Comparison of ENCODE assay signal across 5 worm cellular contexts in genomic region chrX:11481825-11482093, ce11.
TF ChIP-seq lines count a peak whose summit lies in the region.

No protein-coding gene starts in this region.

TF ChIP-seq in whole organism, L1 larva, 84 proteins besides CTCF, POLR2A, EP300 and RAD21 (continues in another document):
- TF ChIP-seq unc-130 (tag; optimal IDR thresholded peaks at IDR 0.05; lab: Kevin White, UChicago) = no peak
- no peak for TF ChIP-seq egl-13 (tag; optimal IDR thresholded peaks at IDR 0.05; lab: Kevin White, UChicago)
- no peak for TF ChIP-seq fos-1 (tag; optimal IDR thresholded peaks at IDR 0.05; lab: Kevin White, UChicago)
- no peak for TF ChIP-seq unc-98 (GFP tag; IDR thresholded peaks at IDR 0.05; lab: Robert Waterston, UW)
- no peak for TF ChIP-seq vab-15 (tag; optimal IDR thresholded peaks at IDR 0.05; lab: Kevin White, UChicago)
- TF ChIP-seq xbp-1 (tag; optimal IDR thresholded peaks at IDR 0.05; lab: Kevin White, UChicago) = no peak
- no peak for TF ChIP-seq pag-3 (tag; optimal IDR thresholded peaks at IDR 0.05; lab: Kevin White, UChicago; ENCODE audit: borderline replicate concordance, insufficient read depth)
- TF ChIP-seq Y116A8C.19 (tag; optimal IDR thresholded peaks at IDR 0.05; lab: Kevin White, UChicago; ENCODE audit: borderline replicate concordance) = no peak
- TF ChIP-seq lin-15B (tag; optimal IDR thresholded peaks at IDR 0.05; lab: Kevin White, UChicago) = no peak
- TF ChIP-seq C04F5.9 (tag; optimal IDR thresholded peaks at IDR 0.05; lab: Kevin White, UChicago) = no peak
- TF ChIP-seq C16A3.4 (tag; optimal IDR thresholded peaks at IDR 0.05; lab: Kevin White, UChicago) = no peak
- TF ChIP-seq grh-1 (GFP tag; IDR thresholded peaks at IDR 0.05; lab: Robert Waterston, UW) = no peak
- TF ChIP-seq aha-1 (tag; optimal IDR thresholded peaks at IDR 0.05; lab: Kevin White, UChicago) = no peak
- TF ChIP-seq nhr-47 (tag; optimal IDR thresholded peaks at IDR 0.05; lab: Kevin White, UChicago) = no peak
- TF ChIP-seq dpl-1 (GFP tag; optimal IDR thresholded peaks at IDR 0.05; lab: Kevin White, UChicago) = no peak
- TF ChIP-seq ceh-63 (GFP tag; optimal IDR thresholded peaks at IDR 0.05; lab: Kevin White, UChicago) = no peak
- no peak for TF ChIP-seq elt-3 (tag; optimal IDR thresholded peaks at IDR 0.05; lab: Kevin White, UChicago)
- no peak for TF ChIP-seq fkh-8 (tag; optimal IDR thresholded peaks at IDR 0.05; lab: Kevin White, UChicago)
- no peak for TF ChIP-seq lin-13 (GFP tag; optimal IDR thresholded peaks at IDR 0.05; lab: Kevin White, UChicago)

TF ChIP-seq in whole organism, L2 larva, 48 proteins besides CTCF, POLR2A, EP300 and RAD21:
- TF ChIP-seq nhr-25 (tag; optimal IDR thresholded peaks at IDR 0.05; lab: Kevin White, UChicago) (peak; percentile 7), nhr-129 (tag; optimal IDR thresholded peaks at IDR 0.05; lab: Kevin White, UChicago) (no peak), sma-9 (GFP tag; optimal IDR thresholded peaks at IDR 0.05; lab: Kevin White, UChicago) (peak; percentile 76), sma-9 (tag; optimal IDR thresholded peaks at IDR 0.05; lab: Kevin White, UChicago) (no peak), fos-1 (tag; optimal IDR thresholded peaks at IDR 0.05; lab: Kevin White, UChicago) (peak; percentile 17), elt-3 (tag; optimal IDR thresholded peaks at IDR 0.05; lab: Kevin White, UChicago) (no peak), blmp-1 (tag; optimal IDR thresholded peaks at IDR 0.05; lab: Kevin White, UChicago; ENCODE audit: insufficient read depth) (peak; percentile 36)

TF ChIP-seq in whole organism, L3 larva, 47 proteins besides CTCF, POLR2A, EP300 and RAD21:
- TF ChIP-seq elt-2 (tag; optimal IDR thresholded peaks at IDR 0.05; lab: Kevin White, UChicago) (peak; percentile 18), nfya-1 (tag; optimal IDR thresholded peaks at IDR 0.05; lab: Kevin White, UChicago; ENCODE audit: insufficient read depth) (no peak), ceh-82 (tag; optimal IDR thresholded peaks at IDR 0.05; lab: Kevin White, UChicago) (no peak), pha-4 (tag; optimal IDR thresholded peaks at IDR 0.05; lab: Kevin White, UChicago) (peak; percentile 29), fkh-10 (GFP tag; optimal IDR thresholded peaks at IDR 0.05; lab: Kevin White, UChicago) (no peak), sea-2 (GFP tag; optimal IDR thresholded peaks at IDR 0.05; lab: Kevin White, UChicago) (no peak), unc-39 (tag; optimal IDR thresholded peaks at IDR 0.05; lab: Kevin White, UChicago) (no peak), jun-1 (tag; optimal IDR thresholded peaks at IDR 0.05; lab: Kevin White, UChicago) (no peak), nhr-67 (tag; optimal IDR thresholded peaks at IDR 0.05; lab: Kevin White, UChicago) (no peak), egl-5 (tag; optimal IDR thresholded peaks at IDR 0.05; lab: Kevin White, UChicago) (no peak), elt-3 (tag; optimal IDR thresholded peaks at IDR 0.05; lab: Kevin White, UChicago) (no peak), fkh-2 (tag; optimal IDR thresholded peaks at IDR 0.05; lab: Kevin White, UChicago) (no peak), mml-1 (tag; optimal IDR thresholded peaks at IDR 0.05; lab: Kevin White, UChicago) (no peak), fos-1 (tag; optimal IDR thresholded peaks at IDR 0.05; lab: Kevin White, UChicago) (no peak), lsy-12 (tag; optimal IDR thresholded peaks at IDR 0.05; lab: Kevin White, UChicago) (no peak), ZK546.5 (tag; optimal IDR thresholded peaks at IDR 0.05; lab: Kevin White, UChicago) (no peak), daf-12 (tag; optimal IDR thresholded peaks at IDR 0.05; lab: Kevin White, UChicago) (no peak), R02D3.7 (tag; optimal IDR thresholded peaks at IDR 0.05; lab: Kevin White, UChicago) (no peak)

TF ChIP-seq in whole organism, L4 larva, 104 proteins besides CTCF, POLR2A, EP300 and RAD21 (continues in another document):
- no peak for TF ChIP-seq hmg-1.1 (GFP tag; IDR thresholded peaks at IDR 0.05; lab: Robert Waterston, UW)
- no peak for TF ChIP-seq nhr-10 (tag; optimal IDR thresholded peaks at IDR 0.05; lab: Kevin White, UChicago)
- no peak for TF ChIP-seq nhr-76 (tag; optimal IDR thresholded peaks at IDR 0.05; lab: Kevin White, UChicago)
- peak; percentile 6 for TF ChIP-seq nhr-28 (tag; optimal IDR thresholded peaks at IDR 0.05; lab: Kevin White, UChicago)
- TF ChIP-seq ctbp-1 (GFP tag; IDR thresholded peaks at IDR 0.05; lab: Robert Waterston, UW) = no peak
- TF ChIP-seq snpc-4 (tag; optimal IDR thresholded peaks at IDR 0.05; lab: Kevin White, UChicago) = no peak
- TF ChIP-seq dpl-1 (GFP tag; optimal IDR thresholded peaks at IDR 0.05; lab: Kevin White, UChicago) = no peak
- TF ChIP-seq hlh-30 (tag; optimal IDR thresholded peaks at IDR 0.05; lab: Kevin White, UChicago; ENCODE audit: insufficient read depth) = peak; percentile 23
- no peak for TF ChIP-seq unc-39 (tag; optimal IDR thresholded peaks at IDR 0.05; lab: Kevin White, UChicago)
- TF ChIP-seq zag-1 (tag; optimal IDR thresholded peaks at IDR 0.05; lab: Kevin White, UChicago) = no peak
- TF ChIP-seq mxl-3 (GFP tag; optimal IDR thresholded peaks at IDR 0.05; lab: Kevin White, UChicago) = no peak
- no peak for TF ChIP-seq ces-1 (GFP tag; optimal IDR thresholded peaks at IDR 0.05; lab: Kevin White, UChicago)
- peak; percentile 58 for TF ChIP-seq nhr-77 (tag; optimal IDR thresholded peaks at IDR 0.05; lab: Kevin White, UChicago)
- peak; percentile 27 for TF ChIP-seq mep-1 (tag; optimal IDR thresholded peaks at IDR 0.05; lab: Kevin White, UChicago)
- no peak for TF ChIP-seq tag-97 (GFP tag; IDR thresholded peaks at IDR 0.05; lab: Robert Waterston, UW)
- no peak for TF ChIP-seq fos-1 (tag; optimal IDR thresholded peaks at IDR 0.05; lab: Kevin White, UChicago)
- no peak for TF ChIP-seq duxl-1 (tag; optimal IDR thresholded peaks at IDR 0.05; lab: Kevin White, UChicago; ENCODE audit: poor library complexity)
- no peak for TF ChIP-seq mxl-2 (GFP tag; conservative IDR thresholded peaks at IDR 0.05; lab: Robert Waterston, UW)
- peak; percentile 3; the same call in 1 of the 2 replicates for TF ChIP-seq tra-1 (GFP tag; IDR thresholded peaks at IDR 0.05; lab: Robert Waterston, UW)
- TF ChIP-seq unc-62 (GFP tag; optimal IDR thresholded peaks at IDR 0.05 in 1 of 2; lab: Kevin White, UChicago) = no peak
- no peak for TF ChIP-seq unc-62 (tag; optimal IDR thresholded peaks at IDR 0.05; lab: Kevin White, UChicago)
- no peak for TF ChIP-seq lin-29 (GFP tag; IDR thresholded peaks at IDR 0.05; lab: Robert Waterston, UW)
- TF ChIP-seq ZK546.5 (tag; optimal IDR thresholded peaks at IDR 0.05; lab: Kevin White, UChicago) = no peak
- no peak for TF ChIP-seq F10B5.3 (tag; optimal IDR thresholded peaks at IDR 0.05; lab: Kevin White, UChicago)
- no peak for TF ChIP-seq zip-2 (tag; optimal IDR thresholded peaks at IDR 0.05; lab: Kevin White, UChicago)
- TF ChIP-seq nhr-237 (tag; optimal IDR thresholded peaks at IDR 0.05; lab: Kevin White, UChicago) = no peak
- no peak for TF ChIP-seq dmd-8 (GFP tag; IDR thresholded peaks at IDR 0.05; lab: Robert Waterston, UW)
- no peak for TF ChIP-seq ceh-32 (tag; optimal IDR thresholded peaks at IDR 0.05; lab: Kevin White, UChicago; ENCODE audit: poor library complexity)

TF ChIP-seq in whole organism, young adult, 124 proteins besides CTCF, POLR2A, EP300 and RAD21:
- TF ChIP-seq F22D6.2 (tag; optimal IDR thresholded peaks at IDR 0.05; lab: Kevin White, UChicago) (no peak), madf-8 (GFP tag; conservative IDR thresholded peaks at IDR 0.05; lab: Robert Waterston, UW) (no peak), F33H1.4 (GFP tag; IDR thresholded peaks at IDR 0.05; lab: Robert Waterston, UW) (no peak), ekl-4 (GFP tag; IDR thresholded peaks at IDR 0.05; lab: Robert Waterston, UW) (no peak), lin-40 (tag; optimal IDR thresholded peaks at IDR 0.05; lab: Kevin White, UChicago) (peak; percentile 19)
TF ChIP-seq in whole organism, young adult: peak in this region for 1.
